Worm (Caenorhabditis elegans): Measurements from ENCODE around the gene B0250.8.

Gene B0250.8

DNA sequence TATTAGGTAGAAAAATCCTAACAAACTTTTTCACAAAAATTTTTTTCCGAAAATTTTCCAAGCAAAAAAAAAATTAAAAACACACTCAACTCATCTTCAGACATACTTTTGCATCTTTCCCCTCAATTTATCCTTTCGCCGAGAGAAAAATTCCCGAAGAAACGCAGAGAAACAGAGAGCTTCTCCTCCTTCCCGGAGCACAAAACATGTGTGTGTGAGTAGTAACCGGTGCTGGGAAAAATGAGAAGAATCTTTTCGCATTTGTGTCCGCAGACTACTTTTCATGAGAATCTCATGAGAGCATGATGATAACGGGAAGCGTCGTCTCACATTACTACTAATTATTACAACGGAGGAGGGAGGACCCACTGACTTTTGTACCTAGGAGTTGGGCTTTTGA lies 16.3 kb upstream of the B0250.8 start (continued):
- no peak for TF ChIP-seq hmg-20 (GFP tag; IDR thresholded peaks at IDR 0.05)

- no peak for TF ChIP-seq F33H1.4 (GFP tag; IDR thresholded peaks at IDR 0.05)
- no peak for TF ChIP-seq hmg-20 (GFP tag; IDR thresholded peaks at IDR 0.05)
- no peak for TF ChIP-seq gei-17 (GFP tag; optimal IDR thresholded peaks at IDR 0.05)
- TF ChIP-seq sea-2 (GFP tag; IDR thresholded peaks at IDR 0.05) = no peak
- TF ChIP-seq Y67H2A.10 (GFP tag; conservative IDR thresholded peaks at IDR 0.05) = no peak
- TF ChIP-seq attf-6 (GFP tag; IDR thresholded peaks at IDR 0.05) = no peak
- no peak for TF ChIP-seq ZK185.1 (tag; optimal IDR thresholded peaks at IDR 0.05; ENCODE audit: poor library complexity, severe bottlenecking)
- TF ChIP-seq F52B5.7 (tag; optimal IDR thresholded peaks at IDR 0.05) = no peak
- no peak for TF ChIP-seq egl-44 (GFP tag; IDR thresholded peaks at IDR 0.05)
Measured at ce11 chrV:20485285-20485684, 15.0 kb upstream of the B0250.8 start, which contains the start of gene dhcr-7. dhcr-7 (minus strand) TSS chrV:20485385.

ce11 chrV:20480790-20481189 lies 10.5 kb upstream of the B0250.8 start:
- no peak for TF ChIP-seq hlh-12 (tag; optimal IDR thresholded peaks at IDR 0.05)
- TF ChIP-seq hmg-20 (GFP tag; IDR thresholded peaks at IDR 0.05) = no peak
- no peak for TF ChIP-seq ceh-79 (tag; optimal IDR thresholded peaks at IDR 0.05)
- TF ChIP-seq Y56A3A.18 (GFP tag; IDR thresholded peaks at IDR 0.05) = no peak
- peak; percentile 87 for TF ChIP-seq madf-3 (GFP tag; IDR thresholded peaks at IDR 0.05)
- TF ChIP-seq madf-8 (GFP tag; conservative IDR thresholded peaks at IDR 0.05) = no peak
- TF ChIP-seq mxl-1 (tag; optimal IDR thresholded peaks at IDR 0.05) = no peak
- no peak for TF ChIP-seq F23B12.7 (tag; optimal IDR thresholded peaks at IDR 0.05; ENCODE audit: insufficient read depth)
- TF ChIP-seq lag-1 (GFP tag; IDR thresholded peaks at IDR 0.05) = no peak
- no peak for TF ChIP-seq madf-10 (tag; optimal IDR thresholded peaks at IDR 0.05)
- no peak for TF ChIP-seq snpc-3.4 (tag; optimal IDR thresholded peaks at IDR 0.05)
- no peak for TF ChIP-seq bed-2 (GFP tag; IDR thresholded peaks at IDR 0.05)
- TF ChIP-seq egrh-3 (GFP tag; IDR thresholded peaks at IDR 0.05) = no peak
- TF ChIP-seq akir-1 (GFP tag; optimal IDR thresholded peaks at IDR 0.05) = no peak
- no peak for TF ChIP-seq mel-28 (tag; optimal IDR thresholded peaks at IDR 0.05; ENCODE audit: borderline replicate concordance)
- TF ChIP-seq athp-1 (tag; optimal IDR thresholded peaks at IDR 0.05) = no peak
- TF ChIP-seq B0019.2 (GFP tag; conservative IDR thresholded peaks at IDR 0.05) = 0 out of 2 replicates have a peak, but pooled peaks have one; percentile 11
- peak; percentile 83 for TF ChIP-seq ekl-4 (GFP tag; IDR thresholded peaks at IDR 0.05)
- peak; percentile 89; the same call in 1 of the 2 replicates for TF ChIP-seq aptf-3 (GFP tag; IDR thresholded peaks at IDR 0.05)
- TF ChIP-seq egl-44 (GFP tag; IDR thresholded peaks at IDR 0.05) = peak; percentile 66; the same call in 1 of the 2 replicates
- no peak for TF ChIP-seq lsl-1 (GFP tag; optimal IDR thresholded peaks at IDR 0.05)
- TF ChIP-seq K11D2.4 (GFP tag; IDR thresholded peaks at IDR 0.05) = no peak
- TF ChIP-seq attf-6 (GFP tag; IDR thresholded peaks at IDR 0.05) = peak; percentile 80
- no peak for TF ChIP-seq repo-1 (tag; optimal IDR thresholded peaks at IDR 0.05)
- TF ChIP-seq F49E8.2 (tag; optimal IDR thresholded peaks at IDR 0.05; ENCODE audit: insufficient read depth) = no peak
- no peak for TF ChIP-seq ets-4 (GFP tag; optimal IDR thresholded peaks at IDR 0.05)
- TF ChIP-seq ztf-3 (GFP tag; optimal IDR thresholded peaks at IDR 0.05) = no peak
- no peak for TF ChIP-seq ztf-22 (GFP tag; optimal IDR thresholded peaks at IDR 0.05)
- TF ChIP-seq unc-62 (GFP tag; optimal IDR thresholded peaks at IDR 0.05) = no peak
- peak; percentile 13; the same call in 1 of the 2 replicates for TF ChIP-seq F39B2.1 (GFP tag; IDR thresholded peaks at IDR 0.05)
- no peak for TF ChIP-seq xnd-1 (tag; optimal IDR thresholded peaks at IDR 0.05)
- TF ChIP-seq T07F8.4 (tag; optimal IDR thresholded peaks at IDR 0.05) = no peak
- no peak for TF ChIP-seq rpc-1 (optimal IDR thresholded peaks at IDR 0.05)
- TF ChIP-seq rpc-1 (tag; optimal IDR thresholded peaks at IDR 0.05) = no peak
- TF ChIP-seq sdz-38 (tag; optimal IDR thresholded peaks at IDR 0.05) = no peak
- no peak for TF ChIP-seq die-1 (tag; optimal IDR thresholded peaks at IDR 0.05)
- no peak for TF ChIP-seq tbx-9 (tag; optimal IDR thresholded peaks at IDR 0.05; ENCODE audit: borderline replicate concordance)
- TF ChIP-seq ztf-25 (GFP tag; IDR thresholded peaks at IDR 0.05) = no peak
- TF ChIP-seq nhr-120 (GFP tag; IDR thresholded peaks at IDR 0.05) = no peak
- peak; percentile 74 for TF ChIP-seq madf-6 (GFP tag; IDR thresholded peaks at IDR 0.05)
